Worm (Caenorhabditis elegans) whole organism, young adult: Measurements from ENCODE around the gene sra-11.

Experiments
- B0261.1 ChIP-seq: sonication (generic microtip); optimal IDR thresholded peaks from 2 replicates; lab custom pipeline; 2016; ENCODE audit warnings: mild to moderate bottlenecking, missing genetic modification characterization, moderate library complexity, missing compliant biosample characterization
- C06A6.2 ChIP-seq: fragments of 200-800 bp; sonication (Bioruptor generic); conservative IDR thresholded peaks from 2 replicates; pipeline ENCODE4 v1.3.6; 2022; ENCODE audit warnings: missing genetic modification characterization, missing compliant biosample characterization
- F22D6.2 ChIP-seq: sonication (generic microtip); optimal IDR thresholded peaks from 2 replicates; lab custom pipeline; 2016; ENCODE audit warnings: mild to moderate bottlenecking, missing genetic modification characterization, missing compliant biosample characterization
- F23B12.7 ChIP-seq: sonication (generic microtip); optimal IDR thresholded peaks from 2 replicates; lab custom pipeline; 2017; ENCODE audit warnings: missing genetic modification characterization, mild to moderate bottlenecking, missing compliant biosample characterization, antibody characterized with exemption, moderate library complexity; ENCODE audit not compliant: insufficient read depth
- F33H1.4 ChIP-seq: fragments of 200-800 bp; sonication (Bioruptor generic); IDR thresholded peaks from 2 replicates; pipeline ENCODE4 v1.3.6; 2022; ENCODE audit warnings: missing genetic modification reagents, missing genetic modification characterization, missing compliant biosample characterization
- F37B4.10 ChIP-seq: fragments of 200-800 bp; sonication (Bioruptor generic); IDR thresholded peaks from 2 replicates; pipeline ENCODE4 v1.3.6; 2022; ENCODE audit warnings: missing genetic modification characterization, missing compliant biosample characterization
- F52B5.7 ChIP-seq: sonication (generic microtip); optimal IDR thresholded peaks from 2 replicates; lab custom pipeline; 2016; ENCODE audit warnings: mild to moderate bottlenecking, missing genetic modification characterization, missing compliant biosample characterization
- F57A8.1 ChIP-seq: fragments of 200-800 bp; sonication (Bioruptor generic); optimal IDR thresholded peaks from 2 replicates; lab custom pipeline; 2018; ENCODE audit warnings: mild to moderate bottlenecking, missing genetic modification characterization, moderate library complexity, missing compliant biosample characterization
- K11D2.4 ChIP-seq: fragments of 200-800 bp; sonication (Bioruptor generic); IDR thresholded peaks from 2 replicates; pipeline ENCODE4 v1.3.6; 2022; ENCODE audit warnings: missing genetic modification reagents, missing genetic modification characterization, missing compliant biosample characterization
- K12H6.12 ChIP-seq: fragments of 200-800 bp; sonication (Bioruptor generic); optimal IDR thresholded peaks from 2 replicates; lab custom pipeline; 2018; ENCODE audit warnings: mild to moderate bottlenecking, missing genetic modification characterization, missing compliant biosample characterization
- T26A5.8 ChIP-seq: sonication (generic microtip); optimal IDR thresholded peaks from 2 replicates; lab custom pipeline; 2016; ENCODE audit warnings: missing genetic modification characterization, missing compliant biosample characterization
- Y56A3A.18 ChIP-seq: fragments of 200-800 bp; sonication (Bioruptor generic); IDR thresholded peaks from 2 replicates; pipeline ENCODE4 v1.3.6; 2022; ENCODE audit warnings: missing genetic modification reagents, missing genetic modification characterization, missing compliant biosample characterization
- Y79H2A.3 ChIP-seq: fragments of 200-800 bp; sonication (Bioruptor generic); conservative IDR thresholded peaks from 2 replicates; pipeline ENCODE4 v1.3.6; 2022; ENCODE audit warnings: missing genetic modification reagents, missing genetic modification characterization, missing compliant biosample characterization
- akir-1 ChIP-seq: fragments of 200-800 bp; sonication (Bioruptor generic); optimal IDR thresholded peaks from 2 replicates; lab custom pipeline; 2018; ENCODE audit warnings: mild to moderate bottlenecking, missing genetic modification characterization, moderate library complexity, missing compliant biosample characterization
- attf-3 ChIP-seq: fragments of 200-800 bp; sonication (Bioruptor generic); conservative IDR thresholded peaks from 2 replicates; pipeline ENCODE4 v1.3.6; 2022; ENCODE audit warnings: missing genetic modification reagents, missing genetic modification characterization, missing compliant biosample characterization
- ceh-91 ChIP-seq: fragments of 200-800 bp; sonication (Bioruptor generic); IDR thresholded peaks from 2 replicates; pipeline ENCODE4 v1.3.6; 2022; ENCODE audit warnings: missing genetic modification reagents, missing genetic modification characterization, missing compliant biosample characterization
- chd-7 ChIP-seq: sonication (generic microtip); optimal IDR thresholded peaks from 2 replicates; lab custom pipeline; 2016; ENCODE audit warnings: mild to moderate bottlenecking, missing genetic modification characterization, moderate library complexity, missing compliant biosample characterization
- die-1 ChIP-seq: sonication (generic microtip); optimal IDR thresholded peaks from 2 replicates; lab custom pipeline; 2016; ENCODE audit warnings: missing genotype, mild to moderate bottlenecking, missing genetic modification characterization, missing compliant biosample characterization
- dpl-1 ChIP-seq: fragments of 150-350 bp; optimal IDR thresholded peaks from 2 replicates; lab custom pipeline; 2014; ENCODE audit warnings: missing biosample characterization, missing genetic modification reagents, missing genetic modification characterization
- egl-44 ChIP-seq: fragments of 200-800 bp; sonication (Bioruptor generic); IDR thresholded peaks from 2 replicates; pipeline ENCODE4 v1.3.6; 2022; ENCODE audit warnings: missing genetic modification reagents, missing genetic modification characterization, missing compliant biosample characterization
- hmg-1.2 ChIP-seq: fragments of 200-800 bp; sonication (Bioruptor generic); IDR thresholded peaks from 2 replicates; pipeline ENCODE4 v1.3.6; 2022; ENCODE audit warnings: missing genetic modification reagents, missing genetic modification characterization, missing compliant biosample characterization
- hmg-20 ChIP-seq: fragments of 200-800 bp; sonication (Bioruptor generic); IDR thresholded peaks from 2 replicates; pipeline ENCODE4 v1.3.6; 2022; ENCODE audit warnings: missing genetic modification reagents, missing genetic modification characterization, missing compliant biosample characterization
- hrde-1 ChIP-seq: sonication (generic microtip); optimal IDR thresholded peaks from 2 replicates; lab custom pipeline; 2016; ENCODE audit warnings: missing genetic modification characterization, mild to moderate bottlenecking, missing compliant biosample characterization, moderate library complexity, missing genotype, missing genetic modification reagents, borderline replicate concordance
- lag-1 ChIP-seq: fragments of 200-800 bp; sonication (Bioruptor generic); IDR thresholded peaks from 2 replicates; pipeline ENCODE4 v1.3.6; 2022; ENCODE audit warnings: missing genetic modification reagents, missing genetic modification characterization, missing compliant biosample characterization
- let-607 ChIP-seq, 2 experiments: fragments of 200-800 bp in 1 of 2; sonication (Bioruptor generic) in 1 of 2; sonication (generic microtip) in 1 of 2; optimal IDR thresholded peaks; 2 replicates each; lab custom pipeline; 2016 to 2018; ENCODE audit warnings: mild to moderate bottlenecking in 2 of 2, missing compliant biosample characterization in 2 of 2, missing genetic modification characterization in 2 of 2, moderate library complexity in 2 of 2, missing genotype in 1 of 2
- lin-26 ChIP-seq: fragments of 200-800 bp; sonication (Bioruptor generic); IDR thresholded peaks from 2 replicates; pipeline ENCODE4 v1.3.6; 2022; ENCODE audit warnings: missing genetic modification reagents, missing genetic modification characterization, missing compliant biosample characterization
- lin-35 ChIP-seq, 3 experiments: fragments of 150-350 bp in 2 of 3; sonication (generic microtip) in 1 of 3; optimal IDR thresholded peaks; 2 replicates each; lab custom pipeline; 2014 to 2018; ENCODE audit warnings: missing biosample characterization in 3 of 3, missing genetic modification characterization in 3 of 3, missing genetic modification reagents in 3 of 3
- madf-6 ChIP-seq: fragments of 200-800 bp; sonication (Bioruptor generic); IDR thresholded peaks from 2 replicates; pipeline ENCODE4 v1.3.6; 2022; ENCODE audit warnings: missing genetic modification reagents, missing genetic modification characterization, missing compliant biosample characterization
- madf-8 ChIP-seq: fragments of 200-800 bp; sonication (Bioruptor generic); conservative IDR thresholded peaks from 2 replicates; pipeline ENCODE4 v1.3.6; 2022; ENCODE audit warnings: missing genetic modification reagents, missing genetic modification characterization, missing compliant biosample characterization
- mxl-1 ChIP-seq: sonication (generic microtip); optimal IDR thresholded peaks from 2 replicates; lab custom pipeline; 2016; ENCODE audit warnings: missing genetic modification characterization, missing compliant biosample characterization
- nhr-90 ChIP-seq: sonication (generic microtip); optimal IDR thresholded peaks from 2 replicates; lab custom pipeline; 2016; ENCODE audit warnings: missing genotype, mild to moderate bottlenecking, missing genetic modification characterization, missing compliant biosample characterization
- pbrm-1 ChIP-seq: fragments of 200-800 bp; sonication (Bioruptor generic); IDR thresholded peaks from 2 replicates; pipeline ENCODE4 v1.3.6; 2022; ENCODE audit warnings: missing genetic modification reagents, missing genetic modification characterization, missing compliant biosample characterization
- rec-8 ChIP-seq, 2 experiments: sonication (generic microtip); optimal IDR thresholded peaks; 2 replicates each; lab custom pipeline; 2016; ENCODE audit warnings: mild to moderate bottlenecking in 2 of 2, missing genetic modification characterization in 2 of 2, missing genetic modification reagents in 2 of 2, missing genotype in 2 of 2, missing biosample characterization in 1 of 2, missing compliant biosample characterization in 1 of 2, moderate library complexity in 1 of 2
- sea-2 ChIP-seq: fragments of 200-800 bp; sonication (Bioruptor generic); IDR thresholded peaks from 2 replicates; pipeline ENCODE4 v1.3.6; 2022; ENCODE audit warnings: missing genetic modification characterization, missing compliant biosample characterization
- snpc-1.1 ChIP-seq: sonication (generic microtip); optimal IDR thresholded peaks from 2 replicates; lab custom pipeline; 2017; ENCODE audit warnings: missing genetic modification characterization, mild to moderate bottlenecking, missing compliant biosample characterization, antibody characterized with exemption, moderate library complexity, missing genotype, missing genetic modification reagents; ENCODE audit not compliant: insufficient read depth
- snpc-1.3 ChIP-seq: sonication (generic microtip); optimal IDR thresholded peaks from 2 replicates; lab custom pipeline; 2017; ENCODE audit warnings: missing genetic modification characterization, mild to moderate bottlenecking, missing compliant biosample characterization, antibody characterized with exemption, moderate library complexity, missing genotype, missing genetic modification reagents; ENCODE audit not compliant: insufficient read depth
- snpc-3.4 ChIP-seq: sonication (generic microtip); optimal IDR thresholded peaks from 2 replicates; lab custom pipeline; 2017; ENCODE audit warnings: missing genetic modification characterization, mild to moderate bottlenecking, missing compliant biosample characterization, antibody characterized with exemption, moderate library complexity, missing genotype, missing genetic modification reagents
- tbp1 ChIP-seq: fragments of 200-800 bp; sonication (Bioruptor generic); optimal IDR thresholded peaks from 2 replicates; lab custom pipeline; 2018; ENCODE audit warnings: mild to moderate bottlenecking, missing genetic modification characterization, missing compliant biosample characterization
- tlf-1 ChIP-seq: fragments of 200-800 bp; sonication (Bioruptor generic); optimal IDR thresholded peaks from 2 replicates; lab custom pipeline; 2018; ENCODE audit warnings: mild to moderate bottlenecking, missing genetic modification characterization, missing compliant biosample characterization
- ztf-25 ChIP-seq: fragments of 200-800 bp; sonication (Bioruptor generic); IDR thresholded peaks from 2 replicates; pipeline ENCODE4 v1.3.6; 2022; ENCODE audit warnings: missing genetic modification reagents, missing genetic modification characterization, missing compliant biosample characterization
- ztf-3 ChIP-seq: fragments of 200-800 bp; sonication (Bioruptor generic); optimal IDR thresholded peaks from 2 replicates; lab custom pipeline; 2018; ENCODE audit warnings: mild to moderate bottlenecking, missing genetic modification characterization, missing compliant biosample characterization
- ztf-6 ChIP-seq: fragments of 200-800 bp; sonication (Bioruptor generic); IDR thresholded peaks from 2 replicates; pipeline ENCODE4 v1.3.6; 2022; ENCODE audit warnings: missing genetic modification reagents, missing genetic modification characterization, missing compliant biosample characterization

Gene sra-11

ce11 chrII:10884396-10884795 lies 25.7 kb downstream of the sra-11 start, which contains the start of gene egg-3 (continued):
- TF ChIP-seq lin-35 (GFP tag; optimal IDR thresholded peaks at IDR 0.05; lab: Kevin White, UChicago) (peak in 1 of 3 experiments; percentile 52), snpc-3.4 (peak; percentile 47), snpc-1.1 (tag; lab: Kevin White, UChicago) (peak; percentile 15), madf-8 (GFP tag; lab: Robert Waterston, UW) (peak; percentile 95), F33H1.4 (GFP tag; lab: Robert Waterston, UW) (peak; percentile 92), snpc-1.3 (tag; lab: Kevin White, UChicago) (peak; percentile 35), F37B4.10 (GFP tag; lab: Robert Waterston, UW) (no peak), die-1 (tag; lab: Kevin White, UChicago) (no peak), tbp1 (peak; percentile 22), madf-6 (peak; percentile 98), ceh-91 (GFP tag; lab: Robert Waterston, UW) (peak; percentile 74)
- TF ChIP-seq, all 124 proteins: peak for 19

DNA sequence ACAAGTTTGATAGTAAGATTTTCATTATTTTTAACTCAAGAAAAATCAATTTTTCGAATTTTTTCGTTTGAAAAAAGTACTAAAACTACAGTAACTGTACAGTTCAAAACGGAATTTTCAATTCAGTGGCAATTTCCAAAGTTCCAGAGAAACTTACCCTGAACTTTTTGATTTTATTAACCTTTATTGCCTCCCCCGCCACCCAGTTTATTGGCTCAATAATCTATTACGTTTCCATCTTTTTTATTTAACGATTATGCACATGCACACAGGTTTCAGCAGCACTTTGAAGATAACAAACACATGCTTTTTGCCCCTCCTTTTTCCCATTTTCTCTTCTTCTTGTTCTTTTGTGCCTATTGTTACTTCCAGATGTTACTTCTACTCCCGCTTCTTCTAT lies 29.5 kb downstream of the sra-11 start, which contains the start of gene lurp-1:
Gene lurp-1 (plus strand): TSS at position 301 of the 400 bp plus-strand sequence.
- TF ChIP-seq F52B5.7 (no peak), lin-26 (GFP tag; lab: Robert Waterston, UW) (no peak), pbrm-1 (GFP tag; lab: Robert Waterston, UW) (no peak), B0261.1 (tag; lab: Kevin White, UChicago) (no peak), ztf-3 (GFP tag; lab: Kevin White, UChicago) (no peak), sea-2 (GFP tag; lab: Robert Waterston, UW) (no peak), akir-1 (GFP tag; lab: Kevin White, UChicago) (no peak), ztf-6 (GFP tag; lab: Robert Waterston, UW) (no peak), rec-8 (tag; optimal IDR thresholded peaks at IDR 0.05; lab: Kevin White, UChicago) (no peak), F37B4.10 (GFP tag; lab: Robert Waterston, UW) (no peak), ztf-25 (no peak), K12H6.12 (no peak)
- TF ChIP-seq, all 124 proteins: peak for 0

ce11 chrII:10873631-10874030 lies 36.5 kb downstream of the sra-11 start, which contains the start of gene orc-2:
Gene orc-2, plus strand, starts transcription at chrII:10873931.
- TF ChIP-seq dpl-1 (GFP tag; lab: Kevin White, UChicago): no peak
- no peak for TF ChIP-seq tbp1
- TF ChIP-seq F22D6.2 (tag; lab: Kevin White, UChicago): no peak
- TF ChIP-seq F57A8.1 (GFP tag; lab: Kevin White, UChicago): no peak
- TF ChIP-seq, all 124 proteins: peak for 0

ce11 chrII:10872541-10872940 lies 37.6 kb downstream of the sra-11 start, which contains the start of the genes cyn-4 and copz-1:
Gene cyn-4, minus strand, starts transcription at chrII:10872611.
Gene copz-1, plus strand, starts transcription at chrII:10872879.
- TF ChIP-seq Y56A3A.18 (GFP tag; lab: Robert Waterston, UW) (no peak), chd-7 (tag; lab: Kevin White, UChicago) (no peak), nhr-90 (no peak), mxl-1 (tag; lab: Kevin White, UChicago) (no peak), C06A6.2 (GFP tag; lab: Robert Waterston, UW) (no peak), madf-8 (GFP tag; lab: Robert Waterston, UW) (peak; percentile 39; the same call in 1 of the 2 replicates), madf-6 (peak; percentile 75; the same call in 1 of the 2 replicates), lag-1 (GFP tag; lab: Robert Waterston, UW) (no peak), hmg-20 (GFP tag; lab: Robert Waterston, UW) (no peak), hrde-1 (tag; lab: Kevin White, UChicago) (no peak), T26A5.8 (no peak), attf-3 (GFP tag; lab: Robert Waterston, UW) (0 out of 2 replicates have a peak, but pooled peaks have one; percentile 47), K11D2.4 (no peak), let-607 (tag; optimal IDR thresholded peaks at IDR 0.05; lab: Kevin White, UChicago) (peak in 1 of 2 experiments; percentile 72), egl-44 (peak; percentile 52; the same call in 1 of the 2 replicates), tlf-1 (GFP tag; lab: Kevin White, UChicago) (no peak), dpl-1 (GFP tag; lab: Kevin White, UChicago) (peak; percentile 35), F23B12.7 (tag; lab: Kevin White, UChicago) (peak; percentile 6), hmg-1.2 (GFP tag; lab: Robert Waterston, UW) (no peak), Y79H2A.3 (GFP tag; lab: Robert Waterston, UW) (no peak), B0261.1 (tag; lab: Kevin White, UChicago) (no peak)
